Worm (Caenorhabditis elegans) whole organism, L4/young adult: ENCODE data around the gene pid-1.

ENCODE experiments used
- W03F9.2 ChIP-seq: fragments of 150-350 bp; optimal IDR thresholded peaks from 2 replicates; lab custom pipeline; 2014; ENCODE audit warnings: missing biosample characterization, missing genetic modification characterization
- dao-5 ChIP-seq: sonication (generic microtip); optimal IDR thresholded peaks from 2 replicates; lab custom pipeline; 2016; ENCODE audit warnings: missing genotype, missing genetic modification characterization, moderate library complexity, missing compliant biosample characterization
- him-1 ChIP-seq: sonication (generic microtip); optimal IDR thresholded peaks from 2 replicates; lab custom pipeline; 2016; ENCODE audit warnings: missing genotype, missing genetic modification reagents, missing genetic modification characterization, missing compliant biosample characterization

pid-1 gene

DNA sequence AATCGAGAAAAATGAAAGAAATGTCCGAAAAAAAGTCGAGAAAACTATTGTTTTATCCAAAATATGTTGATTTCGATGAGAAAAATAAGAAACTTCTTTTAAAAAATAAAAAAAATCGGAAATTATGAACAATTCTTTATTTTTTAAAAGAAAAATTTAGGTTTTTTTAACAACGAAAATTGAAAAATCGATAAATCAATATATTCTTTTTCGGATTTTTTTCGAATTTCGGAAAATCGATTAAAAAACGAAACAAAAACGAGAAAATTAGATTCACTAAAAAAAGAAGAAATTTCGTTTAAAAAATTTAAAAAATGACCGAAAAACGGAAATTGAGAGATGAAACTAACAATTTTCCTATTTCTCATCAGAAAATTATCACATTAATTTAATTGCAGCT, 20.3 kb downstream of the pid-1 start:
- TF ChIP-seq W03F9.2 (no peak), dao-5 (tag; lab: Kevin White, UChicago) (no peak), him-1 (no peak)

DNA sequence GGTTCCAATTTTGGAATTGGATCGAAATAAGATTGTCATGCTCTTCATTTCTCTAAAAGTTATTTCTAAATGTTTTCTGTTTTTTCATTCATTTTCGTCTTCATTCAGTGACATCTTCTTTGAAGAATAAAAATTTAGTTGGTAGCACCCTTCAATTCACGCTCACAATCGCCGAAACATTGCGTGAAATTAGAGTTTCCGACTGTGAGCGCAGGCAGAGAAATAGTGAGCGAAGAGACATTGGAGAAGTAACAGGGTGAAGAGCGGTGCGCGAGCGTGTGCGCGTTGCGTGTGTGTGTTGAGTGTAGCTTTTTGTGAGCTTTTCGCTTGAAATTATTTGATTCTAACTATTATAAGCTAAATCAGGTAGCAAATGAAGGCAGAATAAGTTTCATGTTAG, 20.9 kb downstream of the pid-1 start:
- TF ChIP-seq him-1 (no peak), dao-5 (tag; lab: Kevin White, UChicago) (no peak), W03F9.2 (no peak)

DNA sequence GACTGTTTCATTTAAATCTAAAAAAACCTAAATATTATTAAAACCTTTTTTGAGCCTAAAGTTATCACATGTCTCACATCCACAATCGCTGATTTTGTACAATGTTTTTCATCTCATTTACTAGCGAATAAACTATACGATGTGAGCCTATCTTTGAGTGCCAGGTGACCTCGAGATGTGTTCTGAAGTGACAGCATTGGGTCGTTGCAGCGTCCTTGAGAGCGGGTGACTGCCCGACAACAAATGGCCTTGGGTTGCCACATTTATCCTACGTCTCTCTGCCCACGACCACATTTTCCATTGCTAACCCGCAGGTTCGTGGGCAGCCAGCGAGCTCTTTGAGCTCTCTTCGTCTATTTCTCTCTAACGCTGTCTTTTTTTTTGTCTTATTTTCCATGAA, 23.4 kb downstream of the pid-1 start, which contains the start of gene lir-2:
TSS of gene lir-2 (plus strand) at position 301 of the 400 bp plus-strand sequence.
- TF ChIP-seq W03F9.2 = no peak
- TF ChIP-seq dao-5 (tag; lab: Kevin White, UChicago) = no peak
- no peak for TF ChIP-seq him-1

DNA sequence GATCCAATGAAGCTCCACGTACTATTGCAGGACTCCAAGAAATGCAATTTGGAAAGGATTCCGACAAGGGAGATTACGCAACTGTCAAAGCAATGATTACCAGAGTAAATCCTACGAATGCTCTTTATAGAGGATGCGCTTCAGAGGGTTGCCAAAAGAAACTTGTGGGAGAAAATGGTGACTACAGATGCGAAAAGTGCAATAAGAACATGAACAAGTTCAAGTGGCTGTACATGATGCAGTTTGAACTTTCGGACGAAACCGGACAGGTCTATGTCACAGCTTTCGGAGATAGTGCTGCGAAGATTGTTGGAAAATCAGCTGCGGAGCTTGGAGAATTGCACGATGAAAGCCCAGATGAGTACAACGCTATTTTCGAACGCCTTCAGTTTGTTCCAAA, 24.0 kb downstream of the pid-1 start:
- TF ChIP-seq him-1 (no peak), dao-5 (tag; lab: Kevin White, UChicago) (no peak), W03F9.2 (no peak)

DNA sequence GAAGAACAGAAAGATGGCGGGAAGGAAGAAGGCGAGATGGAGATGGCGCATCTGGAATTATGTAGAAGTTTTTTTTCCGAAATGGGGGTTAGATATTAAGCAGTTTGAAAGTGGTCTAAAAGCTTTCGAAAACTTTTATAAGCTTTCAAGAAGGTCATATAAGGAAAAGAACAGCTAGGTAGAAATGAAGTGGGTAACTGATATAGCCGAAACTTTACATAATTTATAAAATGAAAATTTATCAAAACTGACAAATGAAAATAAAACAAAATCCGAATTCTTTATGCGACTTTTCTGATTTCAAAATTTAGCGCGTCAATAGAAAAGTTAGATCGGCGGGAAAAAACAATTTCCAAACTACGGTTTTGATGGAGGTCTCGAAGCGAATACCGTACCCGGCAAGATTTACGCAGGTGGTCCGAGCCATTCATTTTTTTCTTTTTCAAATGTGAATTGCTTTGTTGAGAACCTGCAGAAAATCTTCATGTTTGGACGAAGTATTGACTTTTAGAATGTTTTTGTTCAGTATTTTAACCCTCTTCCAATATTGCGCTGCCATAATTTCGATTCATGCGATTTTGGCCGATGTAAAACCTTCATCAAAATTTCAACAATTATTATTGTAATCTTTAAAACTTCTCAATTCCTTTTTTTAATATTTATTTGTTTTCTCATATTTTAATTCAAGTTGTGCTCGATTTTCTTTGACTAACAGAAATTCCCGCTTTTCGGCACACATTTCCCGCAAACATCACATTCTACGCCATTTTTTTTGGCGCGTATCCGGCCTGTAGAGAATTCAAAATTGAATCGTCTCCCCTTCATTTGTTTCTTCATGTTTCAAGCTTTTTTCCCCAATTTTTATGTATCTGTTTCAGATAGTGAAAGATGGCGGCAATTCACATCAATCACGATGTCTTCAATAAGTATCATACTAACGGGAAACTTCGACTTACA, 26.4 kb downstream of the pid-1 start, which contains the start of the genes F18A1.7 and rpa-1:
TSS of gene F18A1.7 (minus strand) at position 51 of the 957 bp plus-strand sequence.
TSS of gene rpa-1 (plus strand) at position 879 of the 957 bp plus-strand sequence.
- TF ChIP-seq dao-5 (tag; lab: Kevin White, UChicago) = no peak
- TF ChIP-seq W03F9.2 = no peak
- no peak for TF ChIP-seq him-1

DNA sequence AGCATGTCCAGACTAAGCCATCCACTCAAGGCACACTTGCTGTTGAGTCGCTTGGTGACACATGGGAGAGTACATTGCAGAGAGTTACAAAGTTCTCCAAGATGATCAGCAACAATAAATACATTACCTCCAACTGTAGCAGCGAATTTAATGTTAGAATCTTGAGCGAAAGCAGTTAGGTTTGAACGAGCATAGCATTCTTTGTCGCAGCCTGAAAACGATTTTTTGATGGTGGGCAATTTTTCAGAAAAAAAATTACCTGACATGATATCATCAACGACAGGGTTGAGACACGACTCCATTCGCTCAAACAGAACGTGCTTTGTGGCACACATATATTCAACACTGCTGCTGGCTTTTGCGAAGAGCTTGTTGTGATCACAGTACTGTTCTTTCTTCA, 27.3 kb downstream of the pid-1 start:
- TF ChIP-seq him-1 (no peak), W03F9.2 (no peak), dao-5 (tag; lab: Kevin White, UChicago) (no peak)

DNA sequence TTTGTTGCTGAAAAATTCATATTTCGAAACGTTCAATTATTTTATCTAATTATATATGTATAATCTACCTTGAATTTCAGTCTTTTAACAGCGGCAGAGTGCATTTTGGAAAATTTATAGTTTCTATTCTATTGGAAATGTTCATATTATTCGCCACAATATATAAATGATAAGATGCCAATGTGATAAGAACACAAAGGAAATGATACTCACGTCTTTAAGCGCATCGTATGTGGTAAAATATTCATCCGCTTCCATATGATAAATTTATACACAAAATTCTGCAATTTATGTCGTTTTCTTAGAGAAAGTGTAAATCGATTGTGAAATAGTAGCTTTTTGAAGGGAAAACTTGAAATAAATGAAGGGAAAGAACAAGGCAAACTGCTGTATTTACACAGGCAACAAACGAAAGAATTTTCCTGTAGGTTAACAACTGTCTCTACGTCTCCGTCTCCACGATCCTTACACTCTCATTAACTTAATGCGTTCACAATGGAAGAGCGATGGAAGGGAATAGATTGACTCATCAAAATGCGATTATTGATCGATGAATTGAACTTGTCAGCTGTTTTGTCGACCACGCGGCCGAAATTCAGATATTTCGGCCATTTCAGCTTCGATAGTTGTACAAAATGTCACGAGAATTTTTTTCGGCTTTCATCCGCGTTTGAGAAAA, 28.2 kb downstream of the pid-1 start, which contains the start of gene alfa-1:
TSS of gene alfa-1 (minus strand) at position 515 of the 679 bp plus-strand sequence.
- TF ChIP-seq dao-5 (tag; lab: Kevin White, UChicago) (no peak), him-1 (no peak), W03F9.2 (no peak)

DNA sequence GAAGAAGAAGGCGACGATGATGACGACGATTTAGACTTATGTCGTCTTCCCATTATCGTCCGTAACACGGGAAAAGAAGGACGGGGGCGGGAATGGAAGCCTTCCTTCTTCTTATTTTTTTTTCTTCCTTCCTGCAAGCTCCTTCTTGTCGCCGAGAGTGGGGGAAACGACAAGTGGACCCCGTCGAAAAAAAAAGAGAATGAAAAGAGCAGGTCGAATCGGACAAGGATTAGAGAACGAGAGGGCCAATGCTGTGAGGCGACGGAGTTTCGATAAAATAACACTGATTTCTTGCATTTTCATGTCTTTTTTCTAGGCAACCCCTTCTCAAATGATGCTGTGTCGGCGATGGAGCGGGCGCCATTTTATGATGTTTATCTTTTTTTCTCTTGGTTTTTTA, 39.2 kb downstream of the pid-1 start, which contains the start of gene pde-4:
TSS of gene pde-4 (minus strand) at position 76 of the 400 bp plus-strand sequence.
- no peak for TF ChIP-seq W03F9.2
- TF ChIP-seq dao-5 (tag; lab: Kevin White, UChicago) = no peak
- no peak for TF ChIP-seq him-1

DNA sequence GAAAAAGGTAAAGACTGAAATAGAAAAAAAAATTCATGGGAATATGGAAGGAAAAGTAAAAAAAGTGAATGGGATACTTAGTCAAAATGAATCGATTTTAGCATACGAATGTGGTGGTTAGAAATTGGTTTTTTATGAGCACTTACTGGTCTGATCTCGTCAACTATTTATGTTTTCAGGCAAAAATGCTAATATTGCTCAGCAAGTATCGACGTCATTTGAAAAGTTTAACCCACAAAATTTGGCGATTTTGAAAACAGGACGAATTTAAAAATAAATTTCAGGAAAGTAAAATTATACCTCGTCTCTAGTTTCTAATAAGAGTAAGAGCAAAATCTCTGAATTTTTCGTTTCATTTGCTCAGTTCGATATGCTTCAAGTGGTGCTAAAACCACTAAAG, 47.1 kb downstream of the pid-1 start:
- TF ChIP-seq him-1 = no peak
- TF ChIP-seq dao-5 (tag; lab: Kevin White, UChicago) = no peak
- TF ChIP-seq W03F9.2 = no peak

DNA sequence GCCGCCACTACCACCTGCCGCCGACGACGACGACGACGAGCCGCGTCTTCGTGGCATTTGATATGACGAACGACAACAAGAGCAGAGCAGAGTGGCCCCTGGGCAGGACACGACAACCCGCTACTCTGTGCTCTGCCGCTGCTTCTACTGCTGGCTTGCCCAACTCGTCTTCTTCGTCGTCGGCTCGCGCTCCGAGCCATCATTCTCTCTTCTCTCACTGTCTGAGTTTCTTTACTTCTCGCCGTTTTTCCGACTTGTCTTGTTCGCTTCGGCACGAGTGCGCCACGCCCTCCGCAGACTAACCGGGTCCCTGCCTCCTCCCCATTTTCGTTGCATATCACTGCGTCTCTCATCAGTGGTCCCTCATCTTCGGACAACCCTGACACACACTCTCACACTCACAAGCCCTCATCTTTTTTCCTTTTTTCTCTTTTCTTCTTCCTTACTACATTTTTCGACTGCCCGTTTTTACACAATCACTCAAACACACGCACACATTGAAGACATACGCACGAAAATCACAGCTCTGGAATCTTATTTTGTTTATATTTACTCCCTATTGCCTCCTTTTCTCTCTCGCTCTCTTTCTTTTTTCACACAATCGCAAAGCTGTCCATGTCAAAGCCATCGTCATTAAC, 48.2 kb downstream of the pid-1 start:
- TF ChIP-seq dao-5 (tag; lab: Kevin White, UChicago) (no peak), W03F9.2 (no peak), him-1 (peak; percentile 81)

DNA sequence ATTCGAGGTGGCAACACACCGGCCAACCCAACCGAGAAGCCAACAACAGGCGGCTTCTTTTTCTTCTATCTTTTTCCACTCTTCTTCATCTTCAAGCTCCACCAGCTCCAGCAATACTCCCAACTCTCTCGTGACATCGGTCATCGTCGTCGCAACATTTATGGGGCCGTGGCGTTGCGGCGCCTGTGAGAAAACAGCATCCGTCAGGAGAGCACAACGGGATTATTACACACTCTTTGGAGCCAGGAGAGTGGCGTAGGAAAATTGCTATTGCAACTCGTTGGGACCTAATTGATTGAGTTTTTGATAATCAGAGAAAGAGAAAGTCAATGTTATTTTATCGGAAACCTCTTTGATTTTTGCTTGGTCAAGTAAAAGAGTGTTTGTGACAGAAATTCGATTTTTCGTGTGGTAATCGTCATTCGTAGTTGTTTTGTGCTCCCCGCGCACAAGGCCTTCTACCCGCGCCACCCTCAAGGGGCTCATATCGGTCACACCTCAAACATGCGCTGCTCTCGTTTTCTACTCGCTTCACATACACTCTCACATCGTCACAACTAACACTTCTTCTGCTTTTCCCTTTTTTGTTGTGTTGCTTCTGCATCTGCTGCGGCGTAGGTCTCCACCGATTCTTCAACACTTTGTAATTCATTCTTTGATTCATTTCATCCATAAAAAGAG, 50.1 kb downstream of the pid-1 start:
- TF ChIP-seq him-1 (no peak), W03F9.2 (no peak), dao-5 (tag; lab: Kevin White, UChicago) (no peak)
